Worm (Caenorhabditis elegans) whole organism, midembryonic: ENCODE measurements around the gene Y49E10.27.
A peak's percentile ranks its signal among the peaks of the same experiment; 100 is the strongest.
"Not testable (repeated sequence)": the region's sequence is repeated elsewhere in the genome, so short reads cannot be mapped to it uniquely, and the experiment has no call there.

ENCODE experiments used
- T22C8.4 ChIP-seq: fragments of 200-800 bp; sonication (Bioruptor generic); IDR thresholded peaks from 2 replicates; pipeline ENCODE4 v1.3.6; 2022; ENCODE audit warnings: missing genetic modification characterization, missing compliant biosample characterization
- cog-1 ChIP-seq: sonication (generic microtip); optimal IDR thresholded peaks from 2 replicates; lab custom pipeline; 2016; ENCODE audit warnings: missing genetic modification characterization, missing compliant biosample characterization
- flt-1 ChIP-seq: fragments of 200-800 bp; sonication (Bioruptor generic); IDR thresholded peaks from 2 replicates; pipeline ENCODE4 v1.3.6; 2022; ENCODE audit warnings: missing genetic modification characterization, missing compliant biosample characterization
- klf-2 ChIP-seq: fragments of 200-800 bp; sonication (Bioruptor generic); conservative IDR thresholded peaks from 2 replicates; pipeline ENCODE4 v1.3.6; 2022; ENCODE audit warnings: missing genetic modification reagents, missing genetic modification characterization, missing compliant biosample characterization
- med-1 ChIP-seq: sonication (generic microtip); optimal IDR thresholded peaks from 2 replicates; lab custom pipeline; 2017; ENCODE audit warnings: missing genetic modification characterization, mild to moderate bottlenecking, missing compliant biosample characterization, antibody characterized with exemption, missing genetic modification reagents; ENCODE audit not compliant: insufficient read depth
- ref-1 ChIP-seq: fragments of 200-800 bp; sonication (Bioruptor generic); conservative IDR thresholded peaks from 2 replicates; pipeline ENCODE4 v1.3.6; 2022; ENCODE audit warnings: missing genetic modification reagents, missing genetic modification characterization, missing compliant biosample characterization
- tab-1 ChIP-seq: fragments of 200-800 bp; sonication (Bioruptor generic); IDR thresholded peaks from 2 replicates; pipeline ENCODE4 v1.3.6; 2022; ENCODE audit warnings: missing genetic modification characterization, missing compliant biosample characterization
- ztf-23 ChIP-seq: fragments of 200-800 bp; sonication (Bioruptor generic); IDR thresholded peaks from 2 replicates; pipeline ENCODE4 v1.3.6; 2022; ENCODE audit warnings: missing genetic modification reagents, missing genetic modification characterization, missing compliant biosample characterization
- ztf-29 ChIP-seq: fragments of 200-800 bp; sonication (Bioruptor generic); IDR thresholded peaks from 2 replicates; pipeline ENCODE4 v1.3.6; 2022; ENCODE audit warnings: missing genetic modification reagents, missing genetic modification characterization, missing compliant biosample characterization

Y49E10.27 gene

DNA sequence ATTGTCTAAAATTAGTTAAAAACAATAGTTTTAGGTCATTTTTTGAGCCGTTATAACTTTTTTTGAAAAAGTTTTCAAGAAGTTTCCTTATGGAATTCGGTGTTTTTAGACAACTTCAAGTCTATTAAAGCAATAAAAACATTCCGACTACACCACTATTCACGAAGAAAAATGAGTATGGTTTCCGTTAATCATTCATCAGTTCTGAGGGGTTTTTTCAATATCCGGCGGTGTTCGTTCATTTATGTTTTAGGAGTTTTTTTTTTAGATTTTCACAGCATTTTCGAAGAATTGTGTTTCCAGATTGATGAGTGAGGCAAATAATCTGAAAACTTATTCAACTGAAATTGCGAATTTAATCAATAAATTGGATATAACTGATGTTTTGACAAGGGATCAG is at the start of gene Y49E10.27:
Gene Y49E10.27, plus strand, starts transcription at position 301 of the 400 bp plus-strand sequence.
- no peak for TF ChIP-seq ztf-23 (GFP tag; lab: Robert Waterston, UW)
- no peak for TF ChIP-seq T22C8.4
- no peak for TF ChIP-seq flt-1 (GFP tag; lab: Robert Waterston, UW)
- TF ChIP-seq ref-1, result no peak
- TF ChIP-seq tab-1 (GFP tag; lab: Robert Waterston, UW), result no peak
- no peak for TF ChIP-seq ztf-29 (GFP tag; lab: Robert Waterston, UW)
- no peak for TF ChIP-seq cog-1 (tag; lab: Kevin White, UChicago)
- no peak for TF ChIP-seq med-1 (GFP tag; lab: Kevin White, UChicago)
- TF ChIP-seq klf-2 (GFP tag; lab: Robert Waterston, UW), result no peak

DNA sequence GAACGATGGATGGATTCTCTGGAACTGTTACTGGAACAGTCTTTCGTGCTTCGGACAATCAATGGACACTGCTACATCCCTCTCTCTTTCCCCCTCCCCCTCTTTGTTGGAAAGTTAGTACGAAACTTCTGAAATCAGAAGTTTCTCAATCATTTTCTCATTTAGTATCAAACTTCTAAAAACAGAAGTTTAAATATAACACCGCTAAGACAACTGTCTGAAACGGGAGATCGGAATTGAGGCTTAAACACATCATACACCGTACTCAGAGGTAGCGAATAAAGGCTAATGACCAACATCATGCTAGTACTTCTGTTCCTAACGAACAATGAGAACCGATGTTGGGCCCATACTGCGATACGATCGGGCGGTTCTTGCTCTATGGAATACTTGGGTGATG is 47.6 kb upstream of the Y49E10.27 start, which contains the start of gene Y49E10.30:
Gene Y49E10.30, plus strand, starts transcription at position 301 of the 400 bp plus-strand sequence.
- TF ChIP-seq med-1 (GFP tag; lab: Kevin White, UChicago); flt-1 (GFP tag; lab: Robert Waterston, UW); T22C8.4: not testable (repeated sequence)

DNA sequence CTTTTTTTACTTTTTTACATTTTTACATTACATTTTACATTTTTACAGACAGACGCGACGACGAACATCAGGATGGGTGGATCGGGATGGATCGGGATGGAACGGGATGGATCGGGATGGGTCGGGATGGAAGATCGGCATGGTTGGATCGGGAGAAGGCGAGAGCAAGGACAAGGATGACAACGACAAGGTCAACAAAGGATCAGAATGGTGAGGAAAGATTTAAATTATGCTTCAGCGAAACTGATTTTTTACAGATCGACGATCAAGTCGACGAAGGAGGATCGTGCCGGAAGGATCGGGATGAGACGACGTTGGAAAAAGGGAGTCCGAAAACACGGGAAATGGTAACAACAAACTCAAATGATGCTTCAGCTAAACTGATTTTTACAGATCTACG is 46.1 kb upstream of the Y49E10.27 start:
- TF ChIP-seq ztf-23 (GFP tag; lab: Robert Waterston, UW) (no peak), med-1 (GFP tag; lab: Kevin White, UChicago) (no peak), ref-1 (no peak), T22C8.4 (no peak), klf-2 (GFP tag; lab: Robert Waterston, UW) (no peak), cog-1 (tag; lab: Kevin White, UChicago) (no peak), flt-1 (GFP tag; lab: Robert Waterston, UW) (no peak), tab-1 (GFP tag; lab: Robert Waterston, UW) (no peak), ztf-29 (GFP tag; lab: Robert Waterston, UW) (no peak)

DNA sequence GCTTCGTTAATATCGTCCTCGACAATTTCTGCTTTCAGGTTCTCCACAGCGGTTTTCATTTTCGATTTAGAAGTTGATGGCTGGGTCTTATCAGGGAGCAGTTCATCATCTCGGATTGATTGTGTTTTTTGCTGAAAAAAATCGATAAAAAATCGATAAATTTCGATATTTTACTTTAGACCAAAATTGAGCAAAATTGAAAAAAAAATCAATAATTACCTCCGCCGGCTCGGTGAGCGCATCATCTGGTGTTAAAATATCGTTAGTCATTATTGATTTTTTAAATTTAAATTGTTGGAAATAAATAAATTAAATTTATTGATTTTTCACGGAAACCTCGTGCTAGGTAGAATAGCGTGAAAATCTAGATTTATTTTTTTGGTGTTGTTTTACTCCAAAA is 39.1 kb upstream of the Y49E10.27 start, which contains the start of gene Y49E10.10:
Gene Y49E10.10, plus strand, starts transcription at position 381 of the 400 bp plus-strand sequence.
- no peak for TF ChIP-seq cog-1 (tag; lab: Kevin White, UChicago)
- TF ChIP-seq T22C8.4, result peak; percentile 84

DNA sequence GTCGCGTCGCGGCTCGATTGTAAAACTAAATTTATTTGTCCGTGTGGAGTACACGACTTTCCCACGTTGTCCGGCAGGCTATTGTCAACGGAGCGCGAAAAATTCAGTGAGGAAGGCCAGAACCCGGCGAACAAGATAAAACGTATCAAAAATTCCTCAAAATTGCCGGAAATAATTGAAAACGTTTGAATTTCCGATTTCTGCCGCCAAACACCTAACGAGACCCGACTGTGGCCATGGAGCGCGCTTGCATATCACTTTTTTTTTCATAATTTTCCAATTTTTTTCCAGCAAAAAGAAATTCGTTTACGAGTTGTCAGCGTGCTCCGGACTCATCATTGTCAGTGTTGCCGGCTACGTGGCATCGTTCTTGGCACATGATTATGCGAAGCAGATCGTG is 35.7 kb upstream of the Y49E10.27 start:
- TF ChIP-seq ref-1 (no peak), flt-1 (GFP tag; lab: Robert Waterston, UW) (no peak), T22C8.4 (no peak), ztf-29 (GFP tag; lab: Robert Waterston, UW) (no peak), med-1 (GFP tag; lab: Kevin White, UChicago) (no peak), ztf-23 (GFP tag; lab: Robert Waterston, UW) (no peak), tab-1 (GFP tag; lab: Robert Waterston, UW) (no peak), klf-2 (GFP tag; lab: Robert Waterston, UW) (no peak), cog-1 (tag; lab: Kevin White, UChicago) (no peak)

DNA sequence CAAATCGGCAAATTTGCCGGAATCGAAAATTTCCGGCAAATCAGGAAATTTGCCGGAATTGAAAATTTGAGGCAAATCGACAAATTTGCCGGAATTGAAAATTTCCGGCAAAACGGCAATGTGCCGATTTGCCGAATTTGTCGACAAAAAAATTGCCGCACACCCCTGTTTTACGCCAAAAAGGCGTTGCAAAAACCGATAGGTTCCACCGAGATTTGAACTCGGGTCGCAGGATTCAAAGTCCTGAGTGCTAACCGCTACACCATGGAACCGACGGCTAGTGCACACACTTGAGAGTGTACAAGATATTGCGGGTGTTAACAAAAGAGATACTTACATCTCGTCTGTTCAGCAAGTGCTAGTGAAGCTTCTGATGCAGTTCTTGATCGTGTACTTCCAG is 34.5 kb upstream of the Y49E10.27 start:
- TF ChIP-seq med-1 (GFP tag; lab: Kevin White, UChicago), result no peak
- TF ChIP-seq T22C8.4, result peak; percentile 29; the same call in 1 of the 2 replicates
- 0 out of 2 replicates have a peak, but pooled peaks have one; percentile 50 for TF ChIP-seq ref-1
- peak; percentile 46; the same call in 1 of the 2 replicates for TF ChIP-seq klf-2 (GFP tag; lab: Robert Waterston, UW)
- TF ChIP-seq cog-1 (tag; lab: Kevin White, UChicago), result no peak
- peak; percentile 86 for TF ChIP-seq flt-1 (GFP tag; lab: Robert Waterston, UW)
- peak; percentile 84 for TF ChIP-seq tab-1 (GFP tag; lab: Robert Waterston, UW)
- peak; percentile 47; the same call in 1 of the 2 replicates for TF ChIP-seq ztf-23 (GFP tag; lab: Robert Waterston, UW)
- peak; percentile 62 for TF ChIP-seq ztf-29 (GFP tag; lab: Robert Waterston, UW)

DNA sequence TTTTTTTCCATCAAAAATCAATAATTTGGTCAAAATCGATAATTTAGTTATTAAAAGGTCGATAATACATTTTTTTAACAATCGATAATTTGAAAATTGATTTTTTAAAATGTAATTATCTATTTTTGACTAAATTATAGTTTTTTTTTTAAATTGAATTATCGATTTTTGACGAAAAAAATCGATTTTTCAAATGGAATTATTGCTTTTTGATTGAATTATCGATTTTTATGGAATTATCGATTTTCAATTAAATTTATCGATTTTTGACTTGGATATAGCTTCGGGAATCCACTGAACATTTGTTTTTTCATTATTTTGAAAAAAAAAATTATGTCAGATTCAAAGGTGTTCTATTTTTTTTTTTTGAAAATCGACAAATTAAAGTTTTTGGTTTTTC is 23.9 kb upstream of the Y49E10.27 start:
- TF ChIP-seq med-1 (GFP tag; lab: Kevin White, UChicago), result no peak
- peak; percentile 70 for TF ChIP-seq T22C8.4
- TF ChIP-seq ztf-23 (GFP tag; lab: Robert Waterston, UW), result no peak
- TF ChIP-seq cog-1 (tag; lab: Kevin White, UChicago), result no peak
- no peak for TF ChIP-seq ztf-29 (GFP tag; lab: Robert Waterston, UW)

DNA sequence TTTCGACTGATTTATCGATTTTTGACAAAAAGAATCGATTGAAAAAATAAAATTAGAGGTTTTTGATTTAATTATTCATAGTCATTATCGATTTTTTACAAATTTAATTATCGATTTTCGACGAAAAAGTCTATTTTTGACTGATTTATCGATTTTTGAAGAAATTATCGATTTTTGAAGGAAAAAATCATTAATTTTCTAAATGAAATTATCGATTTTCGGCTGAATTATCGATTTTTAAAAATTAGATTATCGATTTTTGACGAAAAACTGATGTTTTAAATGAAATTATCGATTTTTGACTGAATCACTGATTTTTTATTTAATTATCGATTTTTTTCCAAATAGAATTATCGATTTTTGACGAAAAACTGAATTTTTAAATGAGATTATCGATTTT is 23.1 kb upstream of the Y49E10.27 start:
- TF ChIP-seq T22C8.4 (peak; percentile 58; the same call in 1 of the 2 replicates), ztf-23 (GFP tag; lab: Robert Waterston, UW) (no peak)

DNA sequence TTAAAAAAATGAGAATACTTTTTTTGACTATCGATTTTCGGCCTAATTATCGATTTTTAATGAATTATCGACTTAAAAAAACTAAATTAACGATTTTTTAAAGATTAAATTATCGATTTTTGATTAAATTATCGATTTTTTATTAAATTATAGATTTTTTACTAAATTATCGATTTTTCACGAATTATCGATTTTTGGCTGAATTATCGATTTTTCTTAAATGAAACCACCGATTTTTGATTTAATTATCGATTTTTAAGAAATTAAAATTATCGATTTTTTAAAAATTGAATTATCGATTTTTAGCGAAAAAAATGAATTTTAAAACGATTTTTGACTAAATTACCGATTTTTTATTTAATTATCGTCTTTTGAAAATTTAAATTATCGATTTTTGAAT is 22.5 kb upstream of the Y49E10.27 start:
- TF ChIP-seq T22C8.4 (peak; percentile 94), flt-1 (GFP tag; lab: Robert Waterston, UW) (no peak)

DNA sequence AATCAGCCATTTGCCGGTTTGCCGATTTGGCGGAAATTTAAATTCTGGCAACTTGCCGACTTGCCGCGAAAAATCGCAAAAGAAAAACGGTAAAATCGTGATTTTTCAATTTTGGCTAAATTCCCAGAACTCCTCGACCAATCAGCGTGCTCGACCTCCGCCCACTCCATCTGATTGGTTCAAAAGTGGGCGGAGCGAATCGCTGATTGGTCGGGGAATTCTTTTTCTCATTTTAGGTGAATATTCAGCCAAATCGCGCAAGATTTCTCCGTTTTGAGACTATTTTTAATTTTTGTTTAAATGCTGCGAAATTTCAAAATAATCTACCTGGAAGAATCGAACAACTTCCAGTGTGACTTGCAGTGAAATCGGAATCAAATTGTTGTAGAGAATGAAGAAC is 19.7 kb upstream of the Y49E10.27 start:
- 0 out of 2 replicates have a peak, but pooled peaks have one; percentile 24 for TF ChIP-seq ztf-23 (GFP tag; lab: Robert Waterston, UW)
- no peak for TF ChIP-seq tab-1 (GFP tag; lab: Robert Waterston, UW)
- TF ChIP-seq ztf-29 (GFP tag; lab: Robert Waterston, UW), result no peak
- TF ChIP-seq med-1 (GFP tag; lab: Kevin White, UChicago), result no peak

DNA sequence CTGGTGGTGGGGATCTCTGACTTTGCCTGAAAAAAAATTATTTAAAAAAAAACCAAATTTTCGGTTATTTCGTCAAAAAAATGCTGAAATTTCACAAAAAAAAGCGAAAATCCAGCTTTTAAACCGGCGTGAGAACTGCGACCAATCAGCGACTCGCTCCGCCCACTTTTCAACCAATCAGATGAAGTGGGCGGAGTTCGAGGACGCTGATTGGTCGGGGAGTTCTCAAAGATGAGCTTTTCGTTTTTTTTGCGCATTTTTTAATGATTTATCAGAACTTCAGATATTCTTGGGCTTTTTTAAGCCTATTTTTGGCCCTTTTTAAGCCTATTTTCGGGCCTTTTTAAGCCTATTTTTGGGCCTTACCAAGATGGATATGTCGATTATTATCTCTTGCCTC is 13.9 kb upstream of the Y49E10.27 start:
- TF ChIP-seq cog-1 (tag; lab: Kevin White, UChicago), result no peak
- TF ChIP-seq ref-1, result no peak
- TF ChIP-seq flt-1 (GFP tag; lab: Robert Waterston, UW), result no peak
- TF ChIP-seq T22C8.4, result no peak
- TF ChIP-seq med-1 (GFP tag; lab: Kevin White, UChicago), result no peak
- no peak for TF ChIP-seq tab-1 (GFP tag; lab: Robert Waterston, UW)
- no peak for TF ChIP-seq klf-2 (GFP tag; lab: Robert Waterston, UW)
- no peak for TF ChIP-seq ztf-29 (GFP tag; lab: Robert Waterston, UW)
- TF ChIP-seq ztf-23 (GFP tag; lab: Robert Waterston, UW), result no peak
